Worm (Caenorhabditis elegans) whole organism, L2 larva: Measurements from ENCODE around the gene C01G10.5.

ENCODE experiments used
- C34F6.9 ChIP-seq: fragments of 150-350 bp; optimal IDR thresholded peaks from 2 replicates; lab custom pipeline; 2014; ENCODE audit warnings: missing biosample characterization, missing genetic modification characterization
- ZK546.5 ChIP-seq: sonication (generic microtip); optimal IDR thresholded peaks from 2 replicates; lab custom pipeline; 2017; ENCODE audit warnings: missing biosample characterization, missing genetic modification characterization
- blmp-1 ChIP-seq: sonication (generic microtip); optimal IDR thresholded peaks from 2 replicates; lab custom pipeline; 2017; ENCODE audit warnings: missing genetic modification characterization, mild to moderate bottlenecking, missing compliant biosample characterization, antibody characterized with exemption, moderate library complexity; ENCODE audit not compliant: insufficient read depth
- fos-1 ChIP-seq: fragments of 150-350 bp; optimal IDR thresholded peaks from 2 replicates; lab custom pipeline; 2014; ENCODE audit warnings: missing biosample characterization, missing genetic modification characterization
- nhr-21 ChIP-seq: fragments of 150-350 bp; optimal IDR thresholded peaks from 2 replicates; lab custom pipeline; 2014; ENCODE audit warnings: missing biosample characterization, missing genetic modification characterization

C01G10.5 gene

DNA sequence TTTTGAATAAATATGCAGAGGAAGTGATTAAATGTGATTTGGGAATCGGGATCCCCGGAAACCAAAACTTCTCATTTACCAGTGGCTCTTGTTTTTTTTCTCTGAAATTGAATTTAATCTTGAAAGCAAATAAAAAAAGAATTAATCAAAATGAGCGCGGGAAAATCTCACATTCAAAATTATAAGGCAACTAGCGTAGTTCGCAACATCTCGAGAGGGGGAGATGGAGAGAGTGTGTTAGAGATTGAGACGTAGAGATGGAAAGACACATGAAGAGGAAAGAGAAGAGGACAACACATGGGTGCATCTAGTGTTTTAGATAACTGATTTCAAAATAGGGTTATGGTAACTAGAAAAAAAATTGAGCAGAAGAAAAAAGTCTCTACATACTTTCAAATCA is 41.2 kb downstream of the C01G10.5 start, which contains the start of gene sdc-3:
Gene sdc-3 (minus strand): TSS at position 101 of the 400 bp plus-strand sequence.
- peak; percentile 28 for TF ChIP-seq C34F6.9 (tag; lab: Kevin White, UChicago)
- peak; percentile 18 for TF ChIP-seq fos-1 (tag; lab: Kevin White, UChicago)
- no peak for TF ChIP-seq blmp-1 (tag; lab: Kevin White, UChicago)
- no peak for TF ChIP-seq ZK546.5 (tag; lab: Kevin White, UChicago)
- no peak for TF ChIP-seq nhr-21 (tag; lab: Kevin White, UChicago)
